Worm (Caenorhabditis elegans) whole organism, L3 larva: ENCODE data around the gene Y40C5A.4.

Source experiments
- aly-2 ChIP-seq: fragments of 150-350 bp; optimal IDR thresholded peaks from 2 replicates; lab custom pipeline; 2014; ENCODE audit warnings: missing biosample characterization, missing genetic modification characterization
- ceh-16 ChIP-seq: sonication (generic microtip); optimal IDR thresholded peaks from 2 replicates; lab custom pipeline; 2017; ENCODE audit warnings: missing biosample characterization, missing genetic modification characterization
- ceh-82 ChIP-seq: fragments of 150-350 bp; optimal IDR thresholded peaks from 2 replicates; lab custom pipeline; 2014; ENCODE audit warnings: missing biosample characterization, missing genetic modification characterization
- ceh-9 ChIP-seq: sonication (generic microtip); optimal IDR thresholded peaks from 2 replicates; lab custom pipeline; 2018; ENCODE audit warnings: missing biosample characterization, missing genetic modification characterization
- egl-27 ChIP-seq: sonication (generic microtip); optimal IDR thresholded peaks from 4 replicates; lab custom pipeline; 2017; ENCODE audit warnings: missing biosample characterization, missing genetic modification reagents, missing genetic modification characterization
- elt-3 ChIP-seq, 3 experiments: fragments of 150-350 bp in 1 of 3; sonication (generic microtip) in 2 of 3; optimal IDR thresholded peaks; 2 replicates in 2 of 3; 4 replicates in 1 of 3; lab custom pipeline; 2014 to 2017; ENCODE audit warnings: missing biosample characterization in 3 of 3, missing genetic modification characterization in 3 of 3
- mdl-1 ChIP-seq: fragments of 150-350 bp; optimal IDR thresholded peaks from 2 replicates; lab custom pipeline; 2014; ENCODE audit warnings: missing biosample characterization, missing genetic modification characterization
- nhr-11 ChIP-seq: fragments of 150-350 bp; optimal IDR thresholded peaks from 2 replicates; lab custom pipeline; 2014; ENCODE audit warnings: missing biosample characterization, missing genetic modification characterization
- pqm-1 ChIP-seq: fragments of 150-350 bp; optimal IDR thresholded peaks from 2 replicates; lab custom pipeline; 2017; ENCODE audit warnings: missing biosample characterization, missing genetic modification characterization, inconsistent platforms
- skn-1 ChIP-seq: fragments of 150-350 bp; optimal IDR thresholded peaks from 2 replicates; lab custom pipeline; 2014; ENCODE audit warnings: missing biosample characterization, missing genetic modification characterization
- snpc-4 ChIP-seq: fragments of 150-350 bp; optimal IDR thresholded peaks from 2 replicates; lab custom pipeline; 2014; ENCODE audit warnings: missing biosample characterization, missing genetic modification characterization
- ztf-11 ChIP-seq: fragments of 150-350 bp; optimal IDR thresholded peaks from 2 replicates; lab custom pipeline; 2014; ENCODE audit warnings: missing biosample characterization, missing genetic modification characterization

ce11 chrIV:7312620-7313194, 52.2 kb downstream of the Y40C5A.4 start:
- TF ChIP-seq egl-27 (tag; lab: Kevin White, UChicago) (no peak), elt-3 (tag; optimal IDR thresholded peaks at IDR 0.05; lab: Kevin White, UChicago) (no peak), ceh-9 (tag; lab: Kevin White, UChicago) (no peak), mdl-1 (tag; lab: Kevin White, UChicago) (no peak), snpc-4 (tag; lab: Kevin White, UChicago) (no peak), ztf-11 (tag; lab: Kevin White, UChicago) (no peak), ceh-82 (no peak), skn-1 (no peak), nhr-11 (tag; lab: Kevin White, UChicago) (no peak), ceh-16 (no peak), pqm-1 (tag; lab: Kevin White, UChicago) (no peak), aly-2 (no peak)
